Worm (Caenorhabditis elegans) whole organism, L2 larva: ENCODE measurements around the gene F16B4.2.

ENCODE experiments used
- C34F6.9 ChIP-seq: fragments of 150-350 bp; optimal IDR thresholded peaks from 2 replicates; lab custom pipeline; 2014; ENCODE audit warnings: missing biosample characterization, missing genetic modification characterization
- F13H6.1 ChIP-seq: sonication (generic microtip); optimal IDR thresholded peaks from 2 replicates; lab custom pipeline; 2016; ENCODE audit warnings: missing genetic modification characterization, missing compliant biosample characterization
- R02D3.7 ChIP-seq: fragments of 150-350 bp; optimal IDR thresholded peaks from 2 replicates; lab custom pipeline; 2014; ENCODE audit warnings: missing biosample characterization, missing genetic modification characterization
- Y55F3AM.14 ChIP-seq: fragments of 200-800 bp; sonication (Bioruptor generic); optimal IDR thresholded peaks from 2 replicates; lab custom pipeline; 2018; ENCODE audit warnings: mild to moderate bottlenecking, missing genetic modification characterization, missing compliant biosample characterization
- ZK546.5 ChIP-seq: sonication (generic microtip); optimal IDR thresholded peaks from 2 replicates; lab custom pipeline; 2017; ENCODE audit warnings: missing biosample characterization, missing genetic modification characterization
- alr-1 ChIP-seq: fragments of 150-350 bp; optimal IDR thresholded peaks from 2 replicates; lab custom pipeline; 2014; ENCODE audit warnings: missing biosample characterization, missing genetic modification characterization
- aly-2 ChIP-seq: fragments of 150-350 bp; optimal IDR thresholded peaks from 2 replicates; lab custom pipeline; 2014; ENCODE audit warnings: missing biosample characterization, missing genetic modification characterization
- ama-1 ChIP-seq: fragments of 150-350 bp; optimal IDR thresholded peaks from 2 replicates; lab custom pipeline; 2018; ENCODE audit warnings: inconsistent platforms
- blmp-1 ChIP-seq: sonication (generic microtip); optimal IDR thresholded peaks from 2 replicates; lab custom pipeline; 2017; ENCODE audit warnings: missing genetic modification characterization, mild to moderate bottlenecking, missing compliant biosample characterization, antibody characterized with exemption, moderate library complexity; ENCODE audit not compliant: insufficient read depth
- ceh-16 ChIP-seq: fragments of 150-350 bp; optimal IDR thresholded peaks from 2 replicates; lab custom pipeline; 2014; ENCODE audit warnings: missing biosample characterization, missing genetic modification characterization
- ceh-82 ChIP-seq: fragments of 150-350 bp; optimal IDR thresholded peaks from 2 replicates; lab custom pipeline; 2014; ENCODE audit warnings: missing biosample characterization, missing genetic modification characterization
- crh-2 ChIP-seq: sonication (generic microtip); optimal IDR thresholded peaks from 2 replicates; lab custom pipeline; 2017; ENCODE audit warnings: missing biosample characterization, missing genetic modification characterization
- dmd-4 ChIP-seq: sonication (generic microtip); optimal IDR thresholded peaks from 2 replicates; lab custom pipeline; 2017; ENCODE audit warnings: missing biosample characterization, missing genetic modification characterization
- egl-27 ChIP-seq: sonication (generic microtip); optimal IDR thresholded peaks from 3 replicates; lab custom pipeline; 2017; ENCODE audit warnings: missing biosample characterization, missing genetic modification reagents, missing genetic modification characterization
- elt-1 ChIP-seq: fragments of 150-350 bp; optimal IDR thresholded peaks from 2 replicates; lab custom pipeline; 2014; ENCODE audit warnings: missing biosample characterization, missing genetic modification characterization
- gmeb-1 ChIP-seq: fragments of 150-350 bp; optimal IDR thresholded peaks from 2 replicates; lab custom pipeline; 2014; ENCODE audit warnings: missing biosample characterization, missing genetic modification characterization
- lin-11 ChIP-seq: fragments of 150-350 bp; sonication (generic microtip); optimal IDR thresholded peaks from 2 replicates; lab custom pipeline; 2014; ENCODE audit warnings: missing biosample characterization, missing genetic modification characterization, inconsistent platforms, mixed read lengths
- lin-13 ChIP-seq: fragments of 150-350 bp; optimal IDR thresholded peaks from 2 replicates; lab custom pipeline; 2014; ENCODE audit warnings: missing biosample characterization, missing genetic modification reagents, missing genetic modification characterization
- lin-39 ChIP-seq: fragments of 150-350 bp; optimal IDR thresholded peaks from 2 replicates; lab custom pipeline; 2014; ENCODE audit warnings: missing biosample characterization, missing genetic modification reagents, missing genetic modification characterization
- lsy-2 ChIP-seq, 2 experiments: fragments of 150-350 bp in 1 of 2; sonication (generic microtip) in 1 of 2; optimal IDR thresholded peaks; 2 replicates each; lab custom pipeline; 2014 to 2017; ENCODE audit warnings: missing biosample characterization in 2 of 2, missing genetic modification characterization in 2 of 2
- mab-5 ChIP-seq: fragments of 150-350 bp; optimal IDR thresholded peaks from 2 replicates; lab custom pipeline; 2014; ENCODE audit warnings: missing biosample characterization, missing genetic modification characterization
- mbf-1 ChIP-seq: sonication (generic microtip); optimal IDR thresholded peaks from 2 replicates; lab custom pipeline; 2017; ENCODE audit warnings: missing biosample characterization, missing genetic modification characterization
- mdl-1 ChIP-seq, 2 experiments: fragments of 150-350 bp in 1 of 2; sonication (generic microtip) in 1 of 2; optimal IDR thresholded peaks; 2 replicates each; lab custom pipeline; 2017; ENCODE audit warnings: missing biosample characterization in 2 of 2, missing genetic modification characterization in 2 of 2
- nhr-10 ChIP-seq: sonication (generic microtip); optimal IDR thresholded peaks from 2 replicates; lab custom pipeline; 2017; ENCODE audit warnings: missing biosample characterization, missing genetic modification characterization
- nhr-11 ChIP-seq: fragments of 150-350 bp; optimal IDR thresholded peaks from 2 replicates; lab custom pipeline; 2014; ENCODE audit warnings: missing biosample characterization, missing genetic modification characterization
- nhr-12 ChIP-seq: fragments of 150-350 bp; optimal IDR thresholded peaks from 2 replicates; lab custom pipeline; 2014; ENCODE audit warnings: missing biosample characterization, missing genetic modification characterization
- nhr-129 ChIP-seq: fragments of 150-350 bp; optimal IDR thresholded peaks from 2 replicates; lab custom pipeline; 2014; ENCODE audit warnings: missing biosample characterization, missing genetic modification characterization
- nhr-23 ChIP-seq: fragments of 150-350 bp; optimal IDR thresholded peaks from 2 replicates; lab custom pipeline; 2014; ENCODE audit warnings: missing biosample characterization, missing genetic modification reagents, missing genetic modification characterization
- nhr-237 ChIP-seq: fragments of 150-350 bp; optimal IDR thresholded peaks from 2 replicates; lab custom pipeline; 2014; ENCODE audit warnings: missing biosample characterization, missing genetic modification characterization
- nhr-25 ChIP-seq: fragments of 150-350 bp; sonication (generic microtip); optimal IDR thresholded peaks from 3 replicates; lab custom pipeline; 2014; ENCODE audit warnings: missing biosample characterization, missing genetic modification characterization
- nhr-6 ChIP-seq: fragments of 150-350 bp; optimal IDR thresholded peaks from 2 replicates; lab custom pipeline; 2014; ENCODE audit warnings: missing biosample characterization, missing genetic modification characterization
- peb-1 ChIP-seq: fragments of 150-350 bp; optimal IDR thresholded peaks from 2 replicates; lab custom pipeline; 2014; ENCODE audit warnings: missing biosample characterization, missing genetic modification characterization
- sem-4 ChIP-seq: fragments of 150-350 bp; optimal IDR thresholded peaks from 2 replicates; lab custom pipeline; 2014; ENCODE audit warnings: missing biosample characterization, missing genetic modification reagents, missing genetic modification characterization
- skn-1 ChIP-seq: sonication (generic microtip); optimal IDR thresholded peaks from 2 replicates; lab custom pipeline; 2017; ENCODE audit warnings: missing biosample characterization, missing genetic modification characterization
- sma-3 ChIP-seq: sonication (generic microtip); optimal IDR thresholded peaks from 2 replicates; lab custom pipeline; 2016; ENCODE audit warnings: missing genetic modification reagents, missing genetic modification characterization, missing compliant biosample characterization
- sma-9 ChIP-seq, 2 experiments: fragments of 150-350 bp in 1 of 2; sonication (generic microtip) in 1 of 2; optimal IDR thresholded peaks; 2 replicates each; lab custom pipeline; 2014 to 2016; ENCODE audit warnings: missing genetic modification characterization in 2 of 2, mild to moderate bottlenecking in 1 of 2, missing biosample characterization in 1 of 2, missing compliant biosample characterization in 1 of 2, missing genetic modification reagents in 1 of 2, moderate library complexity in 1 of 2
- snpc-4 ChIP-seq: fragments of 150-350 bp; optimal IDR thresholded peaks from 2 replicates; lab custom pipeline; 2014; ENCODE audit warnings: missing biosample characterization, missing genetic modification characterization
- unc-39 ChIP-seq: fragments of 150-350 bp; optimal IDR thresholded peaks from 2 replicates; lab custom pipeline; 2014; ENCODE audit warnings: missing biosample characterization, missing genetic modification characterization
- unc-55 ChIP-seq: fragments of 150-350 bp; sonication (generic microtip); optimal IDR thresholded peaks from 3 replicates; lab custom pipeline; 2014; ENCODE audit warnings: missing biosample characterization, missing genetic modification reagents, missing genetic modification characterization
- unc-62 ChIP-seq: fragments of 150-350 bp; optimal IDR thresholded peaks from 2 replicates; lab custom pipeline; 2014; ENCODE audit warnings: missing biosample characterization, missing genetic modification reagents, missing genetic modification characterization
- zag-1 ChIP-seq: fragments of 150-350 bp; optimal IDR thresholded peaks from 2 replicates; lab custom pipeline; 2014; ENCODE audit warnings: missing biosample characterization, missing genetic modification characterization
- ztf-1 ChIP-seq: fragments of 200-800 bp; sonication (Bioruptor generic); conservative IDR thresholded peaks from 2 replicates; pipeline ENCODE4 v1.3.6; 2022; ENCODE audit warnings: missing genetic modification characterization, missing compliant biosample characterization
- ztf-11 ChIP-seq: sonication (generic microtip); optimal IDR thresholded peaks from 2 replicates; lab custom pipeline; 2017; ENCODE audit warnings: missing biosample characterization, missing genetic modification characterization
- ztf-4 ChIP-seq: fragments of 150-350 bp; optimal IDR thresholded peaks from 2 replicates; lab custom pipeline; 2014; ENCODE audit warnings: missing biosample characterization, missing genetic modification characterization

F16B4.2 gene

ce11 chrV:1611570-1611969 lies 10.7 kb downstream of the F16B4.2 start:
- TF ChIP-seq skn-1 (no peak), crh-2 (tag; lab: Kevin White, UChicago) (no peak), zag-1 (no peak), egl-27 (tag; lab: Kevin White, UChicago) (no peak), ztf-1 (GFP tag; lab: Robert Waterston, UW) (no peak), nhr-129 (tag; lab: Kevin White, UChicago) (no peak), sma-3 (GFP tag; lab: Kevin White, UChicago) (no peak)

- TF ChIP-seq F13H6.1 (tag; lab: Kevin White, UChicago) = no peak
- no peak for TF ChIP-seq dmd-4 (tag; lab: Kevin White, UChicago)
- no peak for TF ChIP-seq lsy-2 (tag; optimal IDR thresholded peaks at IDR 0.05; lab: Kevin White, UChicago)
- TF ChIP-seq mdl-1 (tag; optimal IDR thresholded peaks at IDR 0.05; lab: Kevin White, UChicago) = no peak
- TF ChIP-seq ceh-16 = no peak
- TF ChIP-seq ceh-82 = no peak
- no peak for TF ChIP-seq nhr-6 (tag; lab: Kevin White, UChicago)
- no peak for TF ChIP-seq ztf-1 (GFP tag; lab: Robert Waterston, UW)
- TF ChIP-seq zag-1 = no peak
- TF ChIP-seq blmp-1 = no peak
- TF ChIP-seq ZK546.5 (tag; lab: Kevin White, UChicago) = no peak
- no peak for TF ChIP-seq alr-1
- no peak for TF ChIP-seq sma-9 (GFP tag; optimal IDR thresholded peaks at IDR 0.05; lab: Kevin White, UChicago)
- no peak for TF ChIP-seq sma-9 (tag; optimal IDR thresholded peaks at IDR 0.05; lab: Kevin White, UChicago)
- no peak for TF ChIP-seq nhr-12 (tag; lab: Kevin White, UChicago)
- no peak for TF ChIP-seq nhr-11 (tag; lab: Kevin White, UChicago)
- TF ChIP-seq ztf-4 (tag; lab: Kevin White, UChicago) = no peak
- no peak for TF ChIP-seq nhr-10 (tag; lab: Kevin White, UChicago)
Measured at ce11 chrV:1614726-1615125, 13.9 kb downstream of the F16B4.2 start, which contains the start of gene srbc-41. Gene srbc-41, minus strand, starts transcription at chrV:1614826.

- TF ChIP-seq nhr-25 (tag; lab: Kevin White, UChicago) (no peak), dmd-4 (tag; lab: Kevin White, UChicago) (no peak), lin-39 (tag; lab: Kevin White, UChicago) (no peak), ama-1 (lab: Kevin White, UChicago) (no peak)
Measured at ce11 chrV:1618760-1619159, 17.9 kb downstream of the F16B4.2 start, which contains the start of gene nhr-179. Gene nhr-179, minus strand, starts transcription at chrV:1618860.

- TF ChIP-seq elt-1 (tag; lab: Kevin White, UChicago) = no peak
- no peak for TF ChIP-seq lin-13 (GFP tag; lab: Kevin White, UChicago)
- TF ChIP-seq ztf-11 (tag; lab: Kevin White, UChicago) = no peak
- TF ChIP-seq ceh-82 = no peak
- no peak for TF ChIP-seq nhr-23 (tag; lab: Kevin White, UChicago)
- no peak for TF ChIP-seq mab-5 (tag; lab: Kevin White, UChicago)
- TF ChIP-seq egl-27 (tag; lab: Kevin White, UChicago) = no peak
- no peak for TF ChIP-seq lin-39 (tag; lab: Kevin White, UChicago)
- no peak for TF ChIP-seq sma-9 (GFP tag; optimal IDR thresholded peaks at IDR 0.05; lab: Kevin White, UChicago)
- no peak for TF ChIP-seq sma-9 (tag; optimal IDR thresholded peaks at IDR 0.05; lab: Kevin White, UChicago)
- TF ChIP-seq aly-2 (tag; lab: Kevin White, UChicago) = no peak
- TF ChIP-seq alr-1 = no peak
- TF ChIP-seq ZK546.5 (tag; lab: Kevin White, UChicago) = no peak
- no peak for TF ChIP-seq nhr-11 (tag; lab: Kevin White, UChicago)
- no peak for TF ChIP-seq Y55F3AM.14 (GFP tag; lab: Kevin White, UChicago)
- TF ChIP-seq nhr-12 (tag; lab: Kevin White, UChicago) = no peak
- TF ChIP-seq ztf-1 (GFP tag; lab: Robert Waterston, UW) = no peak
- TF ChIP-seq sma-3 (GFP tag; lab: Kevin White, UChicago) = no peak
- TF ChIP-seq lin-11 = no peak
- TF ChIP-seq nhr-6 (tag; lab: Kevin White, UChicago) = no peak
Measured at ce11 chrV:1620537-1620936, 19.7 kb downstream of the F16B4.2 start.

- TF ChIP-seq unc-55 (GFP tag; lab: Kevin White, UChicago) (no peak), nhr-237 (tag; lab: Kevin White, UChicago) (no peak), nhr-23 (tag; lab: Kevin White, UChicago) (no peak), nhr-10 (tag; lab: Kevin White, UChicago) (no peak), C34F6.9 (tag; lab: Kevin White, UChicago) (peak; percentile 53), peb-1 (tag; lab: Kevin White, UChicago) (no peak), mbf-1 (no peak), lin-11 (no peak), nhr-25 (tag; lab: Kevin White, UChicago) (no peak), snpc-4 (tag; lab: Kevin White, UChicago) (no peak), nhr-129 (tag; lab: Kevin White, UChicago) (peak; percentile 27), unc-39 (tag; lab: Kevin White, UChicago) (no peak), R02D3.7 (tag; lab: Kevin White, UChicago) (no peak), blmp-1 (no peak), ztf-1 (GFP tag; lab: Robert Waterston, UW) (no peak), lin-13 (GFP tag; lab: Kevin White, UChicago) (no peak), gmeb-1 (peak; percentile 5), unc-62 (no peak), nhr-12 (tag; lab: Kevin White, UChicago) (no peak), lin-39 (tag; lab: Kevin White, UChicago) (no peak), nhr-11 (tag; lab: Kevin White, UChicago) (no peak), sem-4 (tag; lab: Kevin White, UChicago) (no peak)
Measured at ce11 chrV:1621494-1621893, 20.7 kb downstream of the F16B4.2 start, which contains the start of gene nhr-117. Gene nhr-117, minus strand, starts transcription at chrV:1621520.
